Worm (Caenorhabditis elegans) whole organism, L1 larva: ENCODE data around the gene C10C6.7.
"Not testable (repeated sequence)": the region's sequence is repeated elsewhere in the genome, so short reads cannot be mapped to it uniquely, and the experiment has no call there.

ENCODE experiments used
- ama-1 ChIP-seq: fragments of 150-350 bp; optimal IDR thresholded peaks from 2 replicates; lab custom pipeline; 2014
- unc-130 ChIP-seq: fragments of 150-350 bp; optimal IDR thresholded peaks from 2 replicates; lab custom pipeline; 2017; ENCODE audit warnings: missing biosample characterization, missing genetic modification characterization, inconsistent platforms

ce11 chrIV:11416724-11417123, 50.6 kb downstream of the C10C6.7 start, which contains the start of gene F22B3.5:
- TF ChIP-seq ama-1; unc-130 (tag; lab: Kevin White, UChicago): not testable (repeated sequence)
